Worm (Caenorhabditis elegans) whole organism, L4 larva: ENCODE results near the gene oac-54.

Experiments
- F26F4.8 ChIP-seq: fragments of 200-800 bp; sonication (Bioruptor generic); conservative IDR thresholded peaks from 2 replicates; pipeline ENCODE4 v1.3.6; 2022; ENCODE audit warnings: missing genetic modification characterization, missing compliant biosample characterization
- F37D6.2 ChIP-seq: sonication (generic microtip); optimal IDR thresholded peaks from 2 replicates; lab custom pipeline; 2016; ENCODE audit warnings: mild to moderate bottlenecking, missing genetic modification characterization, missing compliant biosample characterization
- ama-1 ChIP-seq: fragments of 150-350 bp; optimal IDR thresholded peaks from 2 replicates; lab custom pipeline; 2014; ENCODE audit warnings: inconsistent platforms, mixed read lengths
- ces-1 ChIP-seq: fragments of 150-350 bp; sonication (generic microtip); optimal IDR thresholded peaks from 4 replicates; lab custom pipeline; 2014; ENCODE audit warnings: missing biosample characterization, missing genetic modification reagents, missing genetic modification characterization
- gei-8 ChIP-seq: fragments of 200-800 bp; sonication (Bioruptor generic); optimal IDR thresholded peaks from 2 replicates; lab custom pipeline; 2018; ENCODE audit warnings: mild to moderate bottlenecking, missing genetic modification characterization, missing compliant biosample characterization
- nhr-28 ChIP-seq: fragments of 150-350 bp; optimal IDR thresholded peaks from 2 replicates; lab custom pipeline; 2014; ENCODE audit warnings: missing biosample characterization, missing genetic modification characterization

- TF ChIP-seq F26F4.8 (GFP tag; lab: Robert Waterston, UW) (no peak), F37D6.2 (tag; lab: Kevin White, UChicago) (no peak), ama-1 (lab: Kevin White, UChicago) (no peak), nhr-28 (tag; lab: Kevin White, UChicago) (no peak), ces-1 (GFP tag; lab: Kevin White, UChicago) (no peak), gei-8 (GFP tag; lab: Kevin White, UChicago) (no peak)
These were observed 9.8 kb downstream of the oac-54 start, which contains the start of gene T23G7.3 for ce11 chrII:9167730-9168129.
